Fruit fly (Drosophila melanogaster): ENCODE measurements around the gene CG12702.
A peak's percentile ranks its signal among the peaks of the same experiment; 100 is the strongest.

CG12702 gene

DNA sequence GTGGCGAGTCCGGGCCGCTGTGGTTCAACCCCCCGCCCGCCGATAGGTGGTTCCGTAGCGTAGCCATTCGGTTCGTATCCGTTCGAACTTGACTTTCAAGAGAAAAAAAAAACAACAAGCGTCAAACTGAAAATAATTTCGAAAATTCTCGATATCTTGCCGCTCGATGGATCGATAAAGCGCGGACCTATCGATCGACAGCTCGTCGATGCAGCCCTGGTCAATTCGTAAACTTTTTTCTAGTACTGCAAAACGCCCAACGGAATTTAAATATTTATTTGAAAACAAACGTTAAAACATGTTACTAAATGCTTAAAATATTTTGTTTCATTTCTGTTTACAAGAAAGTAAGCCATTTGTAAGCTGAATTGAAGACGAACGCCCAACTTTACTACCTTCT is 2.5 kb downstream of the CG12702 start:
- peak; percentile 9 for TF ChIP-seq esn (GFP tag; optimal IDR thresholded peaks at IDR 0.05)
- peak; percentile 55 for TF ChIP-seq Eip78C (GFP tag)
- TF ChIP-seq vri (GFP tag; optimal IDR thresholded peaks at IDR 0.05): no peak

DNA sequence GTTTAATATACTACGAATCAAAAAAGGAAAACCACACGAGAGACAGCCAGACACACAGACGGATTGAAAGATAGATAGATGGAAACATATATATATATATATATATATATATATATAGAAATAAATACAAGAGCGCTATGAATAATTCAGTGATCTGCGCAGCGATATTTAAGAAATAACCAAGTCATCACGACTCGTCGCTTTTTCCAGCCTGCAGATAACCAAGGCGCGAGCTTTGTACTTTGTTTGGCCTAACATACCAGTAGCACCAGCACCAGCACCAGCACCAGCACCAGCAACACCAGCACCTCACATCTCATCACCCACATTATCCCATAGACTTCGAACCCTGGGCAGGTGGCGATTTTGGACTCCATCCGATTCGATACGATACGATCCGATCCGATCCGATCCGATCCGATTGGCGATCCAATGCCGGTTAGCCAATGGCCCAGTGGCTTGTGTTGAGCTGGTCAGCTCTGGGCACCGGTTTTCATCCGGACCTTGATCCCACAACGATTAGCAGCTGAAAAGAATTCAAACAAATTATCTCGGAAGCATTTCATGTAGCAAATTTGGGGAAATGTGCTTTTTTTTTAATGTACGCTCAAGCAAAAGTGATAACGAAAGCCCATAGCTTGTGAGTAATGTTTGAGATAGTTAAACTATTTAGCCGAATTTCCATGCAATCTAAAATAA is 9.8 kb downstream of the CG12702 start:
- TF ChIP-seq CG16779 (tag; optimal IDR thresholded peaks at IDR 0.05) (no peak), Met (GFP tag; optimal IDR thresholded peaks at IDR 0.05) (no peak), CG10631 (GFP tag; optimal IDR thresholded peaks at IDR 0.05) (no peak), dac (GFP tag; optimal IDR thresholded peaks at IDR 0.05) (no peak), lz (GFP tag; optimal IDR thresholded peaks at IDR 0.05) (no peak)

- no peak for TF ChIP-seq Sox102F (GFP tag; optimal IDR thresholded peaks at IDR 0.05)
- peak; percentile 23 for TF ChIP-seq Eip78C (GFP tag)
- TF ChIP-seq svp (GFP tag): peak; percentile 73
Measured at dm6 chrX:19754152-19754579, 10.5 kb downstream of the CG12702 start.

dm6 chrX:19753710-19754109 is 11.0 kb downstream of the CG12702 start:
- TF ChIP-seq Gug (GFP tag; IDR thresholded peaks at IDR 0.05) (no peak), fkh (GFP tag; optimal IDR thresholded peaks at IDR 0.05) (no peak), Eip78C (GFP tag) (peak; percentile 39), Sox102F (GFP tag; optimal IDR thresholded peaks at IDR 0.05) (no peak), vri (GFP tag; optimal IDR thresholded peaks at IDR 0.05) (peak; percentile 75), salr (GFP tag; optimal IDR thresholded peaks at IDR 0.05) (no peak), cyc (GFP tag; optimal IDR thresholded peaks at IDR 0.05) (no peak)

- TF ChIP-seq vri (GFP tag; optimal IDR thresholded peaks at IDR 0.05): peak; percentile 37
- no peak for TF ChIP-seq CG6792 (GFP tag; optimal IDR thresholded peaks at IDR 0.05)
Measured at dm6 chrX:19752344-19752743, 12.3 kb downstream of the CG12702 start.

DNA sequence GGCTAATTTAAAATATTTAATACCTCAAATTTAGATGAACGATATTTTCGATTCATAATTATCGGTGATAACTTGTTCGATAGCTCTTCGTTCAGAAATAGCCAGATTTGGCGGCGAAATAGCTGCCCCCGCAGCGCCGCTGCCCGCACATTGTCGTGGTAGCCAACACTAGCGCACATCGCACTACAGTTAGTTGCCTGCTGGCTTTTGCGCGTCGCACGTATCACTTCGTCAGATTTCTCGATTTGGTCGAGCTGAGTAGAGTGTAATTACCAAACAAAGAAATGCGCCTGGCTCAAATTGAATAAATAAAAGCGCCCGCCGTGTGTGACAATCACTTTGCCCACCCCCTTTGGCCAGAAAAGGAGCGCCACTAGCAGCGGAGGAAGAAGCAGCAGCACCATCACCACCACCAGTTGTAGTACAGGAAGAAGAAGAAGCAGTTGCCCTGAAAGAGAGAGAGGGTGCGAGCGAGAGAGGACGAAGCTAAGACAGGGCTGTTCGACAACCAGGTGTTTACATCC is 14.0 kb downstream of the CG12702 start, which contains the start of gene Abcd3:
Abcd3 (plus strand) TSS at position 145 of the 524 bp plus-strand sequence.
- TF ChIP-seq CG8632 (GFP tag; optimal IDR thresholded peaks at IDR 0.05): peak; percentile 1
- peak; percentile 16 for TF ChIP-seq CG9139 (GFP tag; optimal IDR thresholded peaks at IDR 0.05)
- TF ChIP-seq ss (GFP tag; optimal IDR thresholded peaks at IDR 0.05): peak; percentile 52 to 59
- peak; percentile 42 for TF ChIP-seq esn (GFP tag; optimal IDR thresholded peaks at IDR 0.05)
- TF ChIP-seq dsx (GFP tag; optimal IDR thresholded peaks at IDR 0.05; ENCODE audit: poor library complexity, severe bottlenecking): peak; percentile 90
- TF ChIP-seq svp (GFP tag): peak; percentile 65
- no peak for TF ChIP-seq CG7368 (GFP tag; optimal IDR thresholded peaks at IDR 0.05)
- peak; percentile 30 for TF ChIP-seq CG3919 (GFP tag; optimal IDR thresholded peaks at IDR 0.05)
- TF ChIP-seq CG6163 (GFP tag; IDR thresholded peaks at IDR 0.05): peak; percentile 20; the same call in 1 of the 3 replicates
- no peak for TF ChIP-seq Lpt (GFP tag; optimal IDR thresholded peaks at IDR 0.05)
- no peak for TF ChIP-seq Hr38 (GFP tag; optimal IDR thresholded peaks at IDR 0.05)
- TF ChIP-seq net (GFP tag; optimal IDR thresholded peaks at IDR 0.05): peak; percentile 48
- peak; percentile 1 for TF ChIP-seq cyc (GFP tag; optimal IDR thresholded peaks at IDR 0.05)
- peak; percentile 0 for TF ChIP-seq CG3032 (tag; optimal IDR thresholded peaks at IDR 0.05)
- TF ChIP-seq Sox14 (GFP tag; optimal IDR thresholded peaks at IDR 0.05): peak; percentile 69
- no peak for TF ChIP-seq topi (GFP tag; optimal IDR thresholded peaks at IDR 0.05)
- peak; percentile 42; the same call in 2 of the 3 replicates for TF ChIP-seq eg (GFP tag; IDR thresholded peaks at IDR 0.05)
- no peak for TF ChIP-seq CG1621 (tag; optimal IDR thresholded peaks at IDR 0.05)
- peak; percentile 7 for TF ChIP-seq Eip78C (GFP tag)
- no peak for TF ChIP-seq lz (GFP tag; optimal IDR thresholded peaks at IDR 0.05)
- peak; percentile 3 for TF ChIP-seq CG6808 (GFP tag; optimal IDR thresholded peaks at IDR 0.05)
- TF ChIP-seq Blimp-1 (GFP tag; optimal IDR thresholded peaks at IDR 0.05): no peak
- TF ChIP-seq CG15336 (GFP tag; IDR thresholded peaks at IDR 0.05): no peak; the same call in 1 of the 2 replicates
- TF ChIP-seq CG11294 (GFP tag; IDR thresholded peaks at IDR 0.05): no peak
- no peak for TF ChIP-seq Hr4 (GFP tag; optimal IDR thresholded peaks at IDR 0.05)
- TF ChIP-seq CG32006 (GFP tag; optimal IDR thresholded peaks at IDR 0.05): no peak
- peak; percentile 66 for TF ChIP-seq fkh (GFP tag; optimal IDR thresholded peaks at IDR 0.05)
- peak; percentile 9 for TF ChIP-seq achi (GFP tag; optimal IDR thresholded peaks at IDR 0.05)
- peak; percentile 61 for TF ChIP-seq CG6854 (GFP tag; optimal IDR thresholded peaks at IDR 0.05)
- peak; percentile 6 for TF ChIP-seq Eip75B (GFP tag; optimal IDR thresholded peaks at IDR 0.05)
- TF ChIP-seq CG8119 (GFP tag; IDR thresholded peaks at IDR 0.05): peak; percentile 54; the same call in 1 of the 3 replicates
